Fruit fly (Drosophila melanogaster): ENCODE results near the gene CG1523.

The CG1523 gene

dm6 chr3R:28851966-28852377 lies 32.5 kb upstream of the CG1523 start (continued):
- TF ChIP-seq lola (GFP tag; optimal IDR thresholded peaks at IDR 0.05) (peak in 1 of 3 experiments; percentile 48), sug (tag; optimal IDR thresholded peaks at IDR 0.05) (no peak), gem (tag; optimal IDR thresholded peaks at IDR 0.05) (peak; percentile 49), dmrt11E (tag; optimal IDR thresholded peaks at IDR 0.05) (peak; percentile 41), cg (GFP tag; optimal IDR thresholded peaks at IDR 0.05) (no peak), CG9727 (GFP tag; optimal IDR thresholded peaks at IDR 0.05) (peak; percentile 8), tin (GFP tag; optimal IDR thresholded peaks at IDR 0.05) (peak; percentile 18), CG17328 (GFP tag; IDR thresholded peaks at IDR 0.05) (0 out of 2 replicates have a peak, but pooled peaks have one; percentile 8), CG18599 (GFP tag; optimal IDR thresholded peaks at IDR 0.05) (peak; percentile 15), Atf6 (GFP tag; IDR thresholded peaks at IDR 0.05) (no peak), tna (GFP tag; IDR thresholded peaks at IDR 0.05; ENCODE audit: partially characterized antibody) (no peak), CG17802 (tag; optimal IDR thresholded peaks at IDR 0.05) (peak; percentile 13), disco-r (GFP tag; optimal IDR thresholded peaks at IDR 0.05) (no peak), slp2 (GFP tag; optimal IDR thresholded peaks at IDR 0.05) (no peak), Drgx (GFP tag; IDR thresholded peaks at IDR 0.05) (peak; percentile 13; the same call in 1 of the 2 replicates), Sox102F (GFP tag; optimal IDR thresholded peaks at IDR 0.05) (peak; percentile 41), chm (GFP tag; IDR thresholded peaks at IDR 0.05) (no peak), Sox100B (GFP tag; optimal IDR thresholded peaks at IDR 0.05) (peak; percentile 17), CG1792 (GFP tag; optimal IDR thresholded peaks at IDR 0.05) (no peak), CG7556 (GFP tag; optimal IDR thresholded peaks at IDR 0.05) (peak; percentile 53), Meics (GFP tag; optimal IDR thresholded peaks at IDR 0.05) (no peak), grn (GFP tag; optimal IDR thresholded peaks at IDR 0.05) (no peak), Oli (tag; optimal IDR thresholded peaks at IDR 0.05) (peak; percentile 16), Spps (tag; optimal IDR thresholded peaks at IDR 0.05) (no peak), CG5245 (GFP tag; optimal IDR thresholded peaks at IDR 0.05) (no peak), CG17361 (GFP tag; IDR thresholded peaks at IDR 0.05) (peak; percentile 59; the same call in 2 of the 3 replicates), pan (optimal IDR thresholded peaks at IDR 0.05) (no peak), pan (GFP tag; optimal IDR thresholded peaks at IDR 0.05 in 1 of 2, IDR thresholded peaks at IDR 0.05 in 1 of 2) (no peak), fd96Cb (tag; optimal IDR thresholded peaks at IDR 0.05) (peak; percentile 26), sisA (GFP tag; IDR thresholded peaks at IDR 0.05) (no peak), bigmax (GFP tag; optimal IDR thresholded peaks at IDR 0.05) (no peak), mam (GFP tag; optimal IDR thresholded peaks at IDR 0.05) (no peak), az2 (GFP tag; optimal IDR thresholded peaks at IDR 0.05) (peak; percentile 16), CG10209 (GFP tag; optimal IDR thresholded peaks at IDR 0.05) (peak; percentile 14), Gsc (GFP tag; IDR thresholded peaks at IDR 0.05) (no peak), eve (GFP tag; optimal IDR thresholded peaks at IDR 0.05) (peak in 1 of 2 experiments; percentile 13), CoRest (tag; optimal IDR thresholded peaks at IDR 0.05) (peak; percentile 33), unpg (GFP tag; optimal IDR thresholded peaks at IDR 0.05) (peak; percentile 31), CG7839 (tag; optimal IDR thresholded peaks at IDR 0.05) (peak; percentile 32), sens (GFP tag) (peak; percentile 87), CG31441 (GFP tag; IDR thresholded peaks at IDR 0.05) (peak; percentile 48), exex (tag; optimal IDR thresholded peaks at IDR 0.05) (no peak), Sry-β (GFP tag; optimal IDR thresholded peaks at IDR 0.05) (no peak), B-H1 (GFP tag; IDR thresholded peaks at IDR 0.05) (no peak), tio (GFP tag; optimal IDR thresholded peaks at IDR 0.05) (peak; percentile 5), CG6683 (GFP tag; optimal IDR thresholded peaks at IDR 0.05) (no peak), CG11247 (GFP tag; IDR thresholded peaks at IDR 0.05) (no peak), row (GFP tag; IDR thresholded peaks at IDR 0.05) (0 out of 3 replicates have a peak, but pooled peaks have one; percentile 33), CG14710 (tag; optimal IDR thresholded peaks at IDR 0.05) (peak; percentile 31), Xbp1 (GFP tag; optimal IDR thresholded peaks at IDR 0.05) (peak; percentile 6), Hsf (GFP tag; optimal IDR thresholded peaks at IDR 0.05) (peak; percentile 4)
